Fruit fly (Drosophila melanogaster) whole organism, embryonic: Measurements from ENCODE around the gene CG8892.

Source experiments
- Adf1 ChIP-seq: fragments of 200-800 bp; sonication (Bioruptor generic); IDR thresholded peaks from 2 replicates; pipeline ENCODE4 v1.3.6; 2022; ENCODE audit warnings: missing biosample characterization, missing genetic modification characterization
- Awh ChIP-seq: fragments of 200-800 bp; sonication (Bioruptor generic); IDR thresholded peaks from 2 replicates; pipeline ENCODE4, ENCODE4 v1.3.6; 2022; ENCODE audit warnings: missing biosample characterization, missing genetic modification characterization
- Bdp1 ChIP-seq: fragments of 200-800 bp; sonication (Bioruptor generic); optimal IDR thresholded peaks from 3 replicates; lab custom pipeline; 2016; ENCODE audit warnings: missing biosample characterization, missing genetic modification characterization
- CG10543 ChIP-seq: fragments of 200-800 bp; sonication (Bioruptor generic); optimal IDR thresholded peaks from 3 replicates; lab custom pipeline; 2017; ENCODE audit warnings: missing biosample characterization, mild to moderate bottlenecking, missing genetic modification characterization, moderate library complexity
- CG10565 ChIP-seq: fragments of 200-800 bp; sonication (Bioruptor generic); optimal IDR thresholded peaks from 3 replicates; lab custom pipeline; 2016; ENCODE audit warnings: missing biosample characterization, mild to moderate bottlenecking, missing genetic modification characterization
- CG12071 ChIP-seq: fragments of 200-800 bp; sonication (Bioruptor generic); optimal IDR thresholded peaks from 3 replicates; lab custom pipeline; 2018; ENCODE audit warnings: missing biosample characterization, mild to moderate bottlenecking, missing genetic modification characterization
- CG12219 ChIP-seq: fragments of 200-800 bp; sonication (Bioruptor generic); optimal IDR thresholded peaks from 3 replicates; lab custom pipeline; 2018; ENCODE audit warnings: missing biosample characterization, mild to moderate bottlenecking, missing genetic modification characterization
- CG12942 ChIP-seq: fragments of 200-800 bp; sonication (Bioruptor generic); optimal IDR thresholded peaks from 3 replicates; lab custom pipeline; 2016; ENCODE audit warnings: missing biosample characterization, missing genetic modification characterization
- CG13624 ChIP-seq: fragments of 200-800 bp; sonication (Bioruptor generic); optimal IDR thresholded peaks from 2 replicates; lab custom pipeline; 2016; ENCODE audit warnings: missing biosample characterization, missing genetic modification characterization
- CG15073 ChIP-seq: fragments of 200-800 bp; sonication (Bioruptor generic); optimal IDR thresholded peaks from 2 replicates; lab custom pipeline; 2016; ENCODE audit warnings: missing biosample characterization, missing genetic modification characterization
- CG17361 ChIP-seq: fragments of 200-800 bp; sonication (Bioruptor generic); IDR thresholded peaks from 3 replicates; pipeline ENCODE4 v1.3.6; 2022; ENCODE audit warnings: missing biosample characterization, missing genetic modification characterization
- CG1792 ChIP-seq: fragments of 200-800 bp; sonication (Bioruptor generic); optimal IDR thresholded peaks from 2 replicates; lab custom pipeline; 2016; ENCODE audit warnings: missing biosample characterization, missing genetic modification characterization
- CG32767 ChIP-seq: fragments of 200-800 bp; sonication (Bioruptor generic); IDR thresholded peaks from 2 replicates; pipeline ENCODE4 v1.3.6; 2022; ENCODE audit warnings: missing biosample characterization, missing genetic modification characterization
- CG32772 ChIP-seq: fragments of 200-800 bp; sonication (Bioruptor generic); IDR thresholded peaks from 2 replicates; pipeline ENCODE4 v1.3.6; 2022; ENCODE audit warnings: missing biosample characterization, missing genetic modification characterization
- CG34422 ChIP-seq: fragments of 200-800 bp; sonication (Bioruptor generic); IDR thresholded peaks from 3 replicates; pipeline ENCODE4 v1.3.6; 2022; ENCODE audit warnings: missing biosample characterization, missing genetic modification characterization
- CG4360 ChIP-seq: fragments of 200-800 bp; sonication (Bioruptor generic); IDR thresholded peaks from 2 replicates; pipeline ENCODE4 v1.3.6; 2022; ENCODE audit warnings: missing biosample characterization, missing genetic modification characterization
- CG4404 ChIP-seq: fragments of 200-800 bp; sonication (Bioruptor generic); IDR thresholded peaks from 2 replicates; pipeline ENCODE4 v1.3.6; 2022; ENCODE audit warnings: missing biosample characterization, missing genetic modification characterization
- CG4617 ChIP-seq: fragments of 200-800 bp; sonication (Bioruptor generic); optimal IDR thresholded peaks from 3 replicates; lab custom pipeline; 2016; ENCODE audit warnings: missing biosample characterization, missing genetic modification characterization, borderline replicate concordance
- CG4707 ChIP-seq: fragments of 200-800 bp; sonication (Bioruptor generic); optimal IDR thresholded peaks from 2 replicates; lab custom pipeline; 2018; ENCODE audit warnings: missing biosample characterization, mild to moderate bottlenecking, missing genetic modification characterization, moderate library complexity
- CG5953 ChIP-seq: fragments of 200-800 bp; sonication (Bioruptor generic); IDR thresholded peaks from 2 replicates; pipeline ENCODE4 v1.3.6; 2022; ENCODE audit warnings: missing biosample characterization, missing genetic modification characterization
- CG6689 ChIP-seq: fragments of 200-800 bp; sonication (Bioruptor generic); IDR thresholded peaks from 2 replicates; pipeline ENCODE4 v1.3.6; 2022; ENCODE audit warnings: missing biosample characterization, missing genetic modification characterization
- CG8089 ChIP-seq: fragments of 200-800 bp; sonication (Bioruptor generic); optimal IDR thresholded peaks from 3 replicates; lab custom pipeline; 2016; ENCODE audit warnings: missing biosample characterization, missing genetic modification characterization
- CG8290 ChIP-seq, 3 experiments: fragments of 200-800 bp; sonication (Bioruptor generic); optimal IDR thresholded peaks; 2 replicates each; lab custom pipeline; 2016 to 2019; ENCODE audit warnings: missing biosample characterization in 3 of 3, missing genetic modification characterization in 3 of 3, mild to moderate bottlenecking in 2 of 3, moderate library complexity in 1 of 3
- CG8359 ChIP-seq: fragments of 200-800 bp; sonication (Bioruptor generic); optimal IDR thresholded peaks from 2 replicates; lab custom pipeline; 2017; ENCODE audit warnings: missing biosample characterization, mild to moderate bottlenecking, missing genetic modification characterization, borderline replicate concordance
- CG9817 ChIP-seq: fragments of 200-800 bp; sonication (Bioruptor generic); optimal IDR thresholded peaks from 2 replicates; lab custom pipeline; 2018; ENCODE audit warnings: missing biosample characterization, mild to moderate bottlenecking, missing genetic modification characterization, moderate library complexity
- CG9932 ChIP-seq: fragments of 200-800 bp; sonication (Bioruptor generic); IDR thresholded peaks from 2 replicates; pipeline ENCODE4 v1.3.6; 2022; ENCODE audit warnings: missing biosample characterization, missing genetic modification characterization
- CHES-1-like ChIP-seq: fragments of 200-800 bp; sonication (Bioruptor generic); optimal IDR thresholded peaks from 2 replicates; lab custom pipeline; 2016; ENCODE audit warnings: missing biosample characterization, missing genetic modification characterization
- CkIIα-i1 ChIP-seq: fragments of 200-800 bp; sonication (Bioruptor generic); IDR thresholded peaks from 2 replicates; pipeline ENCODE4 v1.3.6; 2022; ENCODE audit warnings: missing biosample characterization, missing genetic modification characterization
- Dip3 ChIP-seq: fragments of 200-800 bp; sonication (Bioruptor generic); optimal IDR thresholded peaks from 3 replicates; lab custom pipeline; 2016; ENCODE audit warnings: missing biosample characterization, missing genetic modification characterization
- E2f1 ChIP-seq: fragments of 200-800 bp; sonication (Bioruptor generic); IDR thresholded peaks from 2 replicates; pipeline ENCODE4 v1.3.6; 2022; ENCODE audit warnings: missing biosample characterization, missing genetic modification characterization
- Ets97D ChIP-seq: fragments of 200-800 bp; sonication (Bioruptor generic); optimal IDR thresholded peaks from 3 replicates; lab custom pipeline; 2016; ENCODE audit warnings: missing biosample characterization, missing genetic modification characterization
- Oaz ChIP-seq: fragments of 200-800 bp; sonication (Bioruptor generic); IDR thresholded peaks from 2 replicates; pipeline ENCODE4 v1.3.6; 2022; ENCODE audit warnings: missing biosample characterization, missing genetic modification characterization
- Taf1 ChIP-seq: fragments of 200-800 bp; sonication (Bioruptor generic); IDR thresholded peaks from 2 replicates; pipeline ENCODE4 v1.3.6; 2022; ENCODE audit warnings: missing biosample characterization, missing genetic modification characterization
- bsh ChIP-seq, 2 experiments: fragments of 200-800 bp; sonication (Bioruptor generic); optimal IDR thresholded peaks; 2 replicates each; lab custom pipeline; 2017 to 2018; ENCODE audit warnings: mild to moderate bottlenecking in 2 of 2, missing biosample characterization in 2 of 2, missing genetic modification characterization in 2 of 2, moderate library complexity in 1 of 2
- ci ChIP-seq: fragments of 200-800 bp; sonication (Bioruptor generic); IDR thresholded peaks from 3 replicates; pipeline ENCODE4 v1.3.6; 2022; ENCODE audit warnings: missing biosample characterization, missing genetic modification characterization
- corto ChIP-seq: fragments of 200-800 bp; sonication (Bioruptor generic); optimal IDR thresholded peaks from 2 replicates; lab custom pipeline; 2016; ENCODE audit warnings: missing biosample characterization, mild to moderate bottlenecking, missing genetic modification characterization, moderate library complexity
- exex ChIP-seq: fragments of 200-800 bp; sonication (Bioruptor generic); optimal IDR thresholded peaks from 4 replicates; lab custom pipeline; 2018; ENCODE audit warnings: missing biosample characterization, mild to moderate bottlenecking, missing genetic modification characterization, moderate library complexity
- gsb ChIP-seq: fragments of 200-800 bp; sonication (Bioruptor generic); IDR thresholded peaks from 2 replicates; pipeline ENCODE4 v1.3.6; 2022; ENCODE audit warnings: missing biosample characterization, missing genetic modification characterization
- jigr1 ChIP-seq: fragments of 200-800 bp; sonication (Bioruptor generic); IDR thresholded peaks from 3 replicates; pipeline ENCODE4 v1.3.6; 2022; ENCODE audit warnings: missing biosample characterization, missing genetic modification characterization
- lbe ChIP-seq: fragments of 200-800 bp; sonication (Bioruptor generic); optimal IDR thresholded peaks from 2 replicates; lab custom pipeline; 2016; ENCODE audit warnings: missing biosample characterization, mild to moderate bottlenecking, missing genetic modification characterization
- lilli ChIP-seq: fragments of 200-800 bp; sonication (Bioruptor generic); optimal IDR thresholded peaks from 3 replicates; lab custom pipeline; 2016; ENCODE audit warnings: missing biosample characterization, missing genetic modification characterization
- pros ChIP-seq: fragments of 200-800 bp; sonication (Bioruptor generic); optimal IDR thresholded peaks from 3 replicates; lab custom pipeline; 2019; ENCODE audit warnings: missing biosample characterization, mild to moderate bottlenecking, missing genetic modification characterization, moderate library complexity
- pum ChIP-seq: fragments of 200-800 bp; sonication (Bioruptor generic); optimal IDR thresholded peaks from 2 replicates; lab custom pipeline; 2016; ENCODE audit warnings: missing biosample characterization, missing genetic modification characterization
- pzg ChIP-seq: fragments of 200-800 bp; sonication (Bioruptor generic); optimal IDR thresholded peaks from 3 replicates; lab custom pipeline; 2018; ENCODE audit warnings: missing biosample characterization, mild to moderate bottlenecking, missing genetic modification characterization, moderate library complexity
- row ChIP-seq: fragments of 200-800 bp; sonication (Bioruptor generic); IDR thresholded peaks from 3 replicates; pipeline ENCODE4 v1.3.6; 2022; ENCODE audit warnings: missing biosample characterization, missing genetic modification characterization
- sim ChIP-seq: fragments of 200-800 bp; sonication (Bioruptor generic); IDR thresholded peaks from 2 replicates; pipeline ENCODE4 v1.3.6; 2022; ENCODE audit warnings: missing biosample characterization, missing genetic modification characterization
- sna ChIP-seq: fragments of 200-800 bp; sonication (Bioruptor generic); IDR thresholded peaks from 2 replicates; pipeline ENCODE4 v1.3.6; 2022; ENCODE audit warnings: missing biosample characterization, missing genetic modification characterization; ENCODE audit not compliant: partially characterized antibody
- usp ChIP-seq: fragments of >200 bp; optimal IDR thresholded peaks from 2 replicates; lab custom pipeline; 2017; ENCODE audit warnings: missing biosample characterization, missing genetic modification characterization
- vnd ChIP-seq: fragments of 200-800 bp; sonication (Bioruptor generic); IDR thresholded peaks from 3 replicates; pipeline ENCODE4 v1.3.6; 2022; ENCODE audit warnings: missing biosample characterization, missing genetic modification characterization; ENCODE audit not compliant: partially characterized antibody
- zf30C ChIP-seq: fragments of 200-800 bp; sonication (Bioruptor generic); optimal IDR thresholded peaks from 3 replicates; lab custom pipeline; 2018; ENCODE audit warnings: missing biosample characterization, mild to moderate bottlenecking, missing genetic modification characterization

CG8892 gene

DNA sequence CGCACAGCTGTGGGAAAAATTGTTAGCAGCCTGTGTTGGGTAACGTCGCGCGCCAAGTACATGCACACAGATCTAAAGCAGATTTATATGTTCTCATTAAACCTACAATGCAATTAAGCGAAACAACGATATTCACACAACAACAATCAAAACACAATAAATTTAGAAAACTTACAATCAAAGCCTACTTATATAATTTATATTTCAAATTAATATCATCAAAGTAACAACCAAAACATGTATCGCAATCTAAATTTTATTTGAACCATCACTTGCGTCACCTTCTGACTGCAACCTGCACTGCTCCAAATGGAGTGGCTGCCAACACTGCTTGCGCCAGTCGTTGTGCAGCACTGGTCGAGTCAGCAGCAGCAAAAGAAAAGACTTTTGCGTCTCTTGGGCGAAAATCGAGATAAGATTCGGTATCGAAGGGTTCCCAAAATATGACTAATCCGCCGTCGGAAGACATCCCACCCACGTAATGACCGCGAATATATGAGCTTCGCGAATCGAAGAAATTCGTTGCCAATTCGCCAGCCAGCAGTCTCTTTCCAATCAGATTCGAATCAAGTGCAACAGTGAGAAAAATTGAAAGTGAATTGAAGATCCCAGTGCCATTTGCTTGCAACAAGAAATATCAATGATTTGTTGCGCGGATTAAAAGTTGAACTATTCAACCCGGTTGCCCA, at the start of gene CG8892, which contains the start of gene CG34126 (continued):
- TF ChIP-seq CkIIα-i1 (GFP tag; lab: Robert Waterston, UW): peak; percentile 83; the same call in 1 of the 2 replicates
- TF ChIP-seq CG6689 (GFP tag; lab: Robert Waterston, UW): peak; percentile 100
- peak; percentile 98 for TF ChIP-seq CG8290 (GFP tag; optimal IDR thresholded peaks at IDR 0.05; lab: Kevin White, UChicago)
- peak; percentile 91 to 94 for TF ChIP-seq CG8290 (tag; optimal IDR thresholded peaks at IDR 0.05; lab: Kevin White, UChicago)
- peak; percentile 88 for TF ChIP-seq Taf1 (GFP tag; lab: Robert Waterston, UW)
- TF ChIP-seq row (GFP tag; lab: Robert Waterston, UW): peak; percentile 98
- TF ChIP-seq CG34422: peak; percentile 96
- no peak for TF ChIP-seq sna (GFP tag; lab: Robert Waterston, UW)
- peak; percentile 99 for TF ChIP-seq CG4404 (GFP tag; lab: Robert Waterston, UW)
- peak; percentile 84 for TF ChIP-seq CG15073 (GFP tag; lab: Kevin White, UChicago)
- peak; percentile 99 for TF ChIP-seq CG12942 (GFP tag; lab: Kevin White, UChicago)
- TF ChIP-seq lilli (GFP tag; lab: Kevin White, UChicago): peak; percentile 98
- peak; percentile 74 for TF ChIP-seq zf30C (GFP tag; lab: Kevin White, UChicago)
- TF ChIP-seq pum (GFP tag; lab: Kevin White, UChicago): peak; percentile 99
- TF ChIP-seq Dip3: peak; percentile 98
- peak; percentile 88 for TF ChIP-seq CG12071 (GFP tag; lab: Kevin White, UChicago)
- peak; percentile 98 for TF ChIP-seq CG10543
- peak; percentile 95 for TF ChIP-seq CG8089 (GFP tag; lab: Kevin White, UChicago)
- TF ChIP-seq CG10565 (GFP tag; lab: Kevin White, UChicago): peak; percentile 92
- TF ChIP-seq CG9817 (tag; lab: Kevin White, UChicago): peak; percentile 98
- no peak for TF ChIP-seq usp (GFP tag; lab: Kevin White, UChicago)
- peak; percentile 87 for TF ChIP-seq sim (GFP tag; lab: Robert Waterston, UW)
- TF ChIP-seq bsh (GFP tag; optimal IDR thresholded peaks at IDR 0.05; lab: Kevin White, UChicago): peak; percentile 75 to 94
- peak; percentile 98 for TF ChIP-seq CG17361
- peak; percentile 93 for TF ChIP-seq CG1792 (GFP tag; lab: Kevin White, UChicago)
- TF ChIP-seq CG4617 (GFP tag; lab: Kevin White, UChicago): peak; percentile 99
- no peak for TF ChIP-seq vnd (GFP tag; lab: Robert Waterston, UW)
- peak; percentile 87 for TF ChIP-seq CG8359 (GFP tag; lab: Kevin White, UChicago)
- peak; percentile 45; the same call in 1 of the 2 replicates for TF ChIP-seq CG4360 (GFP tag; lab: Robert Waterston, UW)
- TF ChIP-seq CG5953: peak; percentile 85
- peak; percentile 92 for TF ChIP-seq Ets97D (GFP tag; lab: Kevin White, UChicago)
- TF ChIP-seq pros: peak; percentile 51
- TF ChIP-seq CG32767: peak; percentile 93
- peak; percentile 80 for TF ChIP-seq Adf1 (GFP tag; lab: Robert Waterston, UW)
- TF ChIP-seq lbe (GFP tag; lab: Kevin White, UChicago): peak; percentile 95
- peak; percentile 94 for TF ChIP-seq E2f1
- peak; percentile 96 for TF ChIP-seq CHES-1-like (GFP tag; lab: Kevin White, UChicago)
- TF ChIP-seq CG13624 (GFP tag; lab: Kevin White, UChicago): peak; percentile 96
- TF ChIP-seq ci (GFP tag; lab: Robert Waterston, UW): peak; percentile 89
- TF ChIP-seq CG4707: peak; percentile 80
- peak; percentile 96 for TF ChIP-seq CG32772
- TF ChIP-seq corto (GFP tag; lab: Kevin White, UChicago): peak; percentile 95
- TF ChIP-seq Oaz (GFP tag; lab: Robert Waterston, UW): peak; percentile 90
- peak; percentile 84 for TF ChIP-seq pzg (GFP tag; lab: Kevin White, UChicago)
- peak; percentile 81 for TF ChIP-seq Awh (GFP tag; lab: Robert Waterston, UW)
- TF ChIP-seq jigr1 (GFP tag; lab: Robert Waterston, UW): peak; percentile 95
- peak; percentile 83 for TF ChIP-seq exex
- peak; percentile 99 for TF ChIP-seq CG9932 (GFP tag; lab: Robert Waterston, UW)
- TF ChIP-seq gsb: peak; percentile 91
- TF ChIP-seq CG12219 (GFP tag; lab: Kevin White, UChicago): peak; percentile 86
- peak; percentile 92 for TF ChIP-seq Bdp1
